Worm (Caenorhabditis elegans) whole organism, L3 larva: ENCODE measurements around the gene plr-1.

Experiments
- ama-1 ChIP-seq: fragments of 150-350 bp; optimal IDR thresholded peaks from 2 replicates; lab custom pipeline; 2018
- jun-1 ChIP-seq: fragments of 150-350 bp; optimal IDR thresholded peaks from 2 replicates; lab custom pipeline; 2014; ENCODE audit warnings: missing biosample characterization, missing genetic modification reagents, missing genetic modification characterization
- mdl-1 ChIP-seq: fragments of 150-350 bp; optimal IDR thresholded peaks from 2 replicates; lab custom pipeline; 2014; ENCODE audit warnings: missing biosample characterization, missing genetic modification characterization

DNA sequence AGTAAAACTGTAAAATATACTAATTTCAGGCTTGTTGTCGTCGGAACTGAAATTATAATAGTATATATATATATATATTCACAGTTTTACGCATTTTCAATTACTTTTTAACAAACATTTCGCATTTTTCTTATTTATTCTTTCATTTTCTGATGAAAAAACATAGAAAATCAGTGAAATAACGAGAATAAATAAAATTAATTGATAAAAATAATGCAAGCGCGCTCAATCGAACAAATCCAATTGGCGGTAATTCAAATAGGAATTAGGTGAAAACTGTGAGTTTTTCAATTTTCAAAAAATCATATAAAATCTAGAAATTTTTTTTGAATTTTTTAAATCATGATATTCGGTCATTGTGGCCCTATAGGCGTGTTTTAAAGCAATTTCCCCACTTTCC, 53.4 kb downstream of the plr-1 start:
- no peak for TF ChIP-seq jun-1 (tag; lab: Kevin White, UChicago)
- no peak for TF ChIP-seq mdl-1 (tag; lab: Kevin White, UChicago)
- no peak for TF ChIP-seq ama-1 (lab: Kevin White, UChicago)
